Worm (Caenorhabditis elegans) whole organism, mixed stage, embryonic: Measurements from ENCODE around the gene cyp-14A2.

Source experiments
- bed-3 ChIP-seq: fragments of 200-800 bp; sonication (Bioruptor generic); optimal IDR thresholded peaks from 3 replicates; lab custom pipeline; 2018; ENCODE audit warnings: mild to moderate bottlenecking, missing genetic modification characterization, moderate library complexity, missing compliant biosample characterization
- blmp-1 ChIP-seq: fragments of 150-350 bp; optimal IDR thresholded peaks from 2 replicates; lab custom pipeline; 2014; ENCODE audit warnings: missing biosample characterization, missing genetic modification characterization
- ceh-39 ChIP-seq: fragments of 150-350 bp; optimal IDR thresholded peaks from 2 replicates; lab custom pipeline; 2014; ENCODE audit warnings: missing biosample characterization, missing genetic modification characterization
- ceh-43 ChIP-seq: fragments of 200-800 bp; sonication (Bioruptor generic); optimal IDR thresholded peaks from 2 replicates; lab custom pipeline; 2018; ENCODE audit warnings: mild to moderate bottlenecking, missing genetic modification characterization, moderate library complexity, missing compliant biosample characterization
- ceh-83 ChIP-seq: fragments of 200-800 bp; sonication (Bioruptor generic); optimal IDR thresholded peaks from 2 replicates; lab custom pipeline; 2018; ENCODE audit warnings: mild to moderate bottlenecking, missing genetic modification characterization, missing compliant biosample characterization
- ces-1 ChIP-seq: fragments of 150-350 bp; optimal IDR thresholded peaks from 2 replicates; lab custom pipeline; 2014; ENCODE audit warnings: missing biosample characterization, missing genetic modification reagents, missing genetic modification characterization
- cnd-1 ChIP-seq: fragments of 200-800 bp; sonication (Bioruptor generic); optimal IDR thresholded peaks from 2 replicates; lab custom pipeline; 2018; ENCODE audit warnings: mild to moderate bottlenecking, missing genetic modification characterization, missing compliant biosample characterization
- drap-1 ChIP-seq: fragments of 200-800 bp; sonication (Bioruptor generic); optimal IDR thresholded peaks from 3 replicates; lab custom pipeline; 2018; ENCODE audit warnings: mild to moderate bottlenecking, missing genetic modification characterization, missing compliant biosample characterization
- elt-1 ChIP-seq: sonication (generic microtip); optimal IDR thresholded peaks from 2 replicates; lab custom pipeline; 2017; ENCODE audit warnings: missing genetic modification characterization, mild to moderate bottlenecking, missing compliant biosample characterization, antibody characterized with exemption, moderate library complexity, borderline replicate concordance; ENCODE audit not compliant: insufficient read depth
- elt-3 ChIP-seq: fragments of 150-350 bp; optimal IDR thresholded peaks from 2 replicates; lab custom pipeline; 2014; ENCODE audit warnings: missing biosample characterization, missing genetic modification characterization
- flh-1 ChIP-seq: fragments of 200-800 bp; sonication (Bioruptor generic); optimal IDR thresholded peaks from 2 replicates; lab custom pipeline; 2018; ENCODE audit warnings: mild to moderate bottlenecking, missing genetic modification characterization, moderate library complexity, missing compliant biosample characterization
- ham-2 ChIP-seq: fragments of 200-800 bp; sonication (Bioruptor generic); optimal IDR thresholded peaks from 2 replicates; lab custom pipeline; 2018; ENCODE audit warnings: mild to moderate bottlenecking, missing genetic modification characterization, missing compliant biosample characterization
- hlh-1 ChIP-seq: fragments of 150-350 bp; optimal IDR thresholded peaks from 2 replicates; lab custom pipeline; 2014; ENCODE audit warnings: missing biosample characterization, missing genetic modification reagents, missing genetic modification characterization
- lin-13 ChIP-seq: fragments of 150-350 bp; optimal IDR thresholded peaks from 2 replicates; lab custom pipeline; 2014; ENCODE audit warnings: missing biosample characterization, missing genetic modification characterization
- lin-32 ChIP-seq: fragments of 200-800 bp; sonication (Bioruptor generic); optimal IDR thresholded peaks from 2 replicates; lab custom pipeline; 2018; ENCODE audit warnings: mild to moderate bottlenecking, missing genetic modification characterization, missing compliant biosample characterization
- lsy-2 ChIP-seq: fragments of 150-350 bp; optimal IDR thresholded peaks from 2 replicates; lab custom pipeline; 2014; ENCODE audit warnings: missing biosample characterization, missing genetic modification characterization
- mab-5 ChIP-seq: fragments of 150-350 bp; optimal IDR thresholded peaks from 2 replicates; lab custom pipeline; 2014; ENCODE audit warnings: missing biosample characterization, missing genetic modification characterization
- mep-1 ChIP-seq: fragments of 150-350 bp; optimal IDR thresholded peaks from 2 replicates; lab custom pipeline; 2017; ENCODE audit warnings: missing biosample characterization, missing genetic modification reagents, missing genetic modification characterization, inconsistent platforms
- mls-2 ChIP-seq: sonication (generic microtip); optimal IDR thresholded peaks from 2 replicates; lab custom pipeline; 2016; ENCODE audit warnings: mild to moderate bottlenecking, missing genetic modification characterization, moderate library complexity, missing compliant biosample characterization
- nhr-12 ChIP-seq: fragments of 150-350 bp; optimal IDR thresholded peaks from 2 replicates; lab custom pipeline; 2014; ENCODE audit warnings: missing biosample characterization, missing genetic modification characterization
- nhr-2 ChIP-seq: fragments of 150-350 bp; optimal IDR thresholded peaks from 2 replicates; lab custom pipeline; 2014; ENCODE audit warnings: missing biosample characterization, missing genetic modification characterization
- nhr-237 ChIP-seq: fragments of 150-350 bp; optimal IDR thresholded peaks from 2 replicates; lab custom pipeline; 2014; ENCODE audit warnings: missing biosample characterization, missing genetic modification characterization
- nhr-28 ChIP-seq: fragments of 150-350 bp; optimal IDR thresholded peaks from 2 replicates; lab custom pipeline; 2014; ENCODE audit warnings: missing biosample characterization, missing genetic modification characterization
- nhr-76 ChIP-seq: sonication (generic microtip); optimal IDR thresholded peaks from 2 replicates; lab custom pipeline; 2017; ENCODE audit warnings: missing biosample characterization, missing genetic modification characterization
- pha-4 ChIP-seq: fragments of 150-350 bp; optimal IDR thresholded peaks from 2 replicates; lab custom pipeline; 2018; ENCODE audit warnings: missing biosample characterization, missing genetic modification reagents, missing genetic modification characterization
- sem-2 ChIP-seq: fragments of 200-800 bp; sonication (Bioruptor generic); optimal IDR thresholded peaks from 2 replicates; lab custom pipeline; 2018; ENCODE audit warnings: mild to moderate bottlenecking, missing genetic modification characterization, missing compliant biosample characterization
- snpc-4 ChIP-seq: fragments of 150-350 bp; optimal IDR thresholded peaks from 2 replicates; lab custom pipeline; 2014; ENCODE audit warnings: missing biosample characterization, missing genetic modification characterization
- sptf-1 ChIP-seq: sonication (generic microtip); optimal IDR thresholded peaks from 2 replicates; lab custom pipeline; 2017; ENCODE audit warnings: mild to moderate bottlenecking, missing genetic modification characterization, moderate library complexity, missing compliant biosample characterization
- tbx-8 ChIP-seq: fragments of 200-800 bp; sonication (Bioruptor generic); optimal IDR thresholded peaks from 2 replicates; lab custom pipeline; 2018; ENCODE audit warnings: mild to moderate bottlenecking, missing genetic modification characterization, moderate library complexity, missing compliant biosample characterization
- unc-120 ChIP-seq: sonication (generic microtip); optimal IDR thresholded peaks from 2 replicates; lab custom pipeline; 2017; ENCODE audit warnings: missing genetic modification characterization, missing compliant biosample characterization; ENCODE audit not compliant: poor library complexity, severe bottlenecking
- unc-39 ChIP-seq: fragments of 150-350 bp; optimal IDR thresholded peaks from 2 replicates; lab custom pipeline; 2014; ENCODE audit warnings: missing biosample characterization, missing genetic modification characterization
- unc-62 ChIP-seq: fragments of 150-350 bp; optimal IDR thresholded peaks from 2 replicates; lab custom pipeline; 2014; ENCODE audit warnings: missing biosample characterization, missing genetic modification reagents, missing genetic modification characterization
- zip-8 ChIP-seq: fragments of 150-350 bp; optimal IDR thresholded peaks from 2 replicates; lab custom pipeline; 2014; ENCODE audit warnings: missing biosample characterization, missing genetic modification characterization
- ztf-11 ChIP-seq: fragments of 150-350 bp; optimal IDR thresholded peaks from 2 replicates; lab custom pipeline; 2014; ENCODE audit warnings: missing biosample characterization, missing genetic modification characterization

The cyp-14A2 gene

ce11 chrX:13257577-13257976, 11.9 kb downstream of the cyp-14A2 start, which contains the start of gene K08H2.10:
Gene K08H2.10, plus strand, starts transcription at chrX:13257806.
- TF ChIP-seq ztf-11 (tag; lab: Kevin White, UChicago) = no peak
- no peak for TF ChIP-seq nhr-237
- no peak for TF ChIP-seq lsy-2
- no peak for TF ChIP-seq ces-1 (GFP tag; lab: Kevin White, UChicago)
- TF ChIP-seq cnd-1 (tag; lab: Kevin White, UChicago) = no peak
- no peak for TF ChIP-seq ham-2 (GFP tag; lab: Kevin White, UChicago)
- TF ChIP-seq nhr-28 = no peak
- no peak for TF ChIP-seq elt-3
- no peak for TF ChIP-seq pha-4
- no peak for TF ChIP-seq tbx-8 (GFP tag; lab: Kevin White, UChicago)
- no peak for TF ChIP-seq unc-62
- no peak for TF ChIP-seq lin-32 (GFP tag; lab: Kevin White, UChicago)
- TF ChIP-seq unc-120 (tag; lab: Kevin White, UChicago) = no peak
- no peak for TF ChIP-seq bed-3 (GFP tag; lab: Kevin White, UChicago)
- no peak for TF ChIP-seq mab-5 (tag; lab: Kevin White, UChicago)
- no peak for TF ChIP-seq drap-1
- TF ChIP-seq nhr-12 (tag; lab: Kevin White, UChicago) = no peak

- TF ChIP-seq tbx-8 (GFP tag; lab: Kevin White, UChicago) (no peak), flh-1 (GFP tag; lab: Kevin White, UChicago) (no peak), unc-120 (tag; lab: Kevin White, UChicago) (no peak)
Measured at ce11 chrX:13251914-13252434, 17.5 kb downstream of the cyp-14A2 start, which contains the start of gene nhr-32. Gene nhr-32, plus strand, starts transcription at chrX:13251964.

ce11 chrX:13251354-13251843, 18.1 kb downstream of the cyp-14A2 start:
- TF ChIP-seq nhr-237 (peak; percentile 29), lsy-2 (no peak), lin-13 (peak; percentile 41), hlh-1 (tag; lab: Kevin White, UChicago) (peak; percentile 94), ceh-83 (GFP tag; lab: Kevin White, UChicago) (no peak), ceh-39 (tag; lab: Kevin White, UChicago) (no peak), sem-2 (GFP tag; lab: Kevin White, UChicago) (no peak), cnd-1 (tag; lab: Kevin White, UChicago) (no peak), nhr-2 (peak; percentile 63), ces-1 (GFP tag; lab: Kevin White, UChicago) (peak; percentile 86), mep-1 (tag; lab: Kevin White, UChicago) (peak; percentile 85), drap-1 (peak; percentile 3), pha-4 (peak; percentile 72), sptf-1 (tag; lab: Kevin White, UChicago) (peak; percentile 22), ham-2 (GFP tag; lab: Kevin White, UChicago) (peak; percentile 43), nhr-12 (tag; lab: Kevin White, UChicago) (no peak), unc-120 (tag; lab: Kevin White, UChicago) (peak; percentile 76), ceh-43 (GFP tag; lab: Kevin White, UChicago) (peak; percentile 7), flh-1 (GFP tag; lab: Kevin White, UChicago) (no peak), unc-62 (peak; percentile 81), blmp-1 (tag; lab: Kevin White, UChicago) (no peak), mls-2 (peak; percentile 64), elt-1 (tag; lab: Kevin White, UChicago) (peak; percentile 76), tbx-8 (GFP tag; lab: Kevin White, UChicago) (no peak), zip-8 (tag; lab: Kevin White, UChicago) (no peak)
- TF ChIP-seq, all 35 proteins: peak for 15

- TF ChIP-seq nhr-2 (no peak), sptf-1 (tag; lab: Kevin White, UChicago) (no peak), mep-1 (tag; lab: Kevin White, UChicago) (no peak)
Measured at ce11 chrX:13250163-13250562, 19.3 kb downstream of the cyp-14A2 start.

- TF ChIP-seq nhr-12 (tag; lab: Kevin White, UChicago) = no peak
- TF ChIP-seq ces-1 (GFP tag; lab: Kevin White, UChicago) = no peak
- no peak for TF ChIP-seq ham-2 (GFP tag; lab: Kevin White, UChicago)
- TF ChIP-seq mep-1 (tag; lab: Kevin White, UChicago) = no peak
- TF ChIP-seq pha-4 = no peak
- no peak for TF ChIP-seq zip-8 (tag; lab: Kevin White, UChicago)
- no peak for TF ChIP-seq ceh-83 (GFP tag; lab: Kevin White, UChicago)
- no peak for TF ChIP-seq hlh-1 (tag; lab: Kevin White, UChicago)
- no peak for TF ChIP-seq mls-2
- no peak for TF ChIP-seq blmp-1 (tag; lab: Kevin White, UChicago)
- TF ChIP-seq unc-62 = no peak
- TF ChIP-seq nhr-76 = no peak
- TF ChIP-seq ceh-39 (tag; lab: Kevin White, UChicago) = no peak
- no peak for TF ChIP-seq unc-39
- no peak for TF ChIP-seq lin-32 (GFP tag; lab: Kevin White, UChicago)
- TF ChIP-seq elt-1 (tag; lab: Kevin White, UChicago) = no peak
- no peak for TF ChIP-seq sem-2 (GFP tag; lab: Kevin White, UChicago)
- no peak for TF ChIP-seq snpc-4
- no peak for TF ChIP-seq elt-3
- TF ChIP-seq, all 35 proteins: peak for 0
Measured at ce11 chrX:13249102-13249501, 20.4 kb downstream of the cyp-14A2 start.
